Fruit fly (Drosophila melanogaster): ENCODE results near the gene CG42245.

The CG42245 gene

DNA sequence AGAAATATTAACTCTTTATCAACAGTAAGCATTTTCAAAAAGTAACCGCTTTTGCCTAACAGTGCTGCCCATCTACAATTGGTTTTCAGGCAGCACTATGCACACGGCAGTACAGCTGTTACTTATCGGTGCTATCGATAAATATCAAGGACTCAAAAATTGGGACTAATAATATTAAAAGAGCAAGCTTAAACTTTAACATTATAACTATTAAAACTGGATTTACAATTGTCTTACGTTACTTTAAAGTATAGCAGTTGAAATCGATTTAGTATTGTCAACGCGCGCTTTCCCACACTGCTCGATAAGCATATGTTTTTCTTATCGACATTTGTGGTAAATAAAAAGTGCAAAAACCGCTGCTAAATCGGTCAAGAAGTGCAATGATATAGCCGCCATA lies at the start of gene CG42245, which contains the start of gene MEP-1 (continued):
- TF ChIP-seq abd-A (tag; optimal IDR thresholded peaks at IDR 0.05) (no peak), gcm (GFP tag; optimal IDR thresholded peaks at IDR 0.05) (peak; percentile 17), yki (optimal IDR thresholded peaks at IDR 0.05) (no peak), onecut (GFP tag; IDR thresholded peaks at IDR 0.05) (no peak), CG9727 (GFP tag; optimal IDR thresholded peaks at IDR 0.05) (peak; percentile 42), CG14014 (GFP tag; IDR thresholded peaks at IDR 0.05) (no peak), zen (tag; optimal IDR thresholded peaks at IDR 0.05) (no peak), eyg (GFP tag; optimal IDR thresholded peaks at IDR 0.05) (no peak), lbe (GFP tag; optimal IDR thresholded peaks at IDR 0.05) (peak; percentile 74), CG12744 (GFP tag; optimal IDR thresholded peaks at IDR 0.05) (peak; percentile 7), btn (GFP tag; optimal IDR thresholded peaks at IDR 0.05) (no peak), NFAT (GFP tag; IDR thresholded peaks at IDR 0.05) (no peak), Xbp1 (GFP tag; optimal IDR thresholded peaks at IDR 0.05) (peak; percentile 57), CG10654 (GFP tag; optimal IDR thresholded peaks at IDR 0.05) (peak; percentile 53), HHEX (GFP tag; optimal IDR thresholded peaks at IDR 0.05) (peak; percentile 48), Med (GFP tag) (peak; percentile 96), CG34224 (GFP tag; IDR thresholded peaks at IDR 0.05; ENCODE audit: partially characterized antibody) (peak; percentile 41; the same call in 1 of the 3 replicates), Dll (GFP tag; IDR thresholded peaks at IDR 0.05; ENCODE audit: partially characterized antibody) (peak; percentile 75; the same call in 3 of the 4 replicates), E2f1 (GFP tag; IDR thresholded peaks at IDR 0.05) (no peak), ab (GFP tag; optimal IDR thresholded peaks at IDR 0.05) (no peak), vvl (GFP tag; IDR thresholded peaks at IDR 0.05) (peak; percentile 68; the same call in 1 of the 2 replicates), twi (tag; optimal IDR thresholded peaks at IDR 0.05) (peak; percentile 58), CG9932 (GFP tag; IDR thresholded peaks at IDR 0.05) (peak; percentile 20; the same call in 1 of the 2 replicates), Dref (GFP tag; IDR thresholded peaks at IDR 0.05) (peak; percentile 84), CG10959 (GFP tag; IDR thresholded peaks at IDR 0.05) (no peak), mld (GFP tag; IDR thresholded peaks at IDR 0.05; ENCODE audit: partially characterized antibody) (peak; percentile 67; the same call in 1 of the 3 replicates), Asciz (GFP tag; optimal IDR thresholded peaks at IDR 0.05) (peak; percentile 14), psq (GFP tag; optimal IDR thresholded peaks at IDR 0.05) (peak; percentile 13), chn (GFP tag; optimal IDR thresholded peaks at IDR 0.05) (peak; percentile 71), tup (GFP tag; optimal IDR thresholded peaks at IDR 0.05) (peak; percentile 52), fd3F (GFP tag; optimal IDR thresholded peaks at IDR 0.05) (no peak), dati (GFP tag; IDR thresholded peaks at IDR 0.05) (no peak), Lpt (GFP tag; optimal IDR thresholded peaks at IDR 0.05) (no peak), disco-r (GFP tag; optimal IDR thresholded peaks at IDR 0.05) (no peak), CG18619 (GFP tag; optimal IDR thresholded peaks at IDR 0.05) (peak; percentile 25), sens-2 (GFP tag; IDR thresholded peaks at IDR 0.05) (no peak), CG4730 (GFP tag; IDR thresholded peaks at IDR 0.05) (no peak), B-H2 (GFP tag; optimal IDR thresholded peaks at IDR 0.05) (peak; percentile 30), hb (GFP tag; IDR thresholded peaks at IDR 0.05; ENCODE audit: partially characterized antibody) (0 out of 3 replicates have a peak, but pooled peaks have one; percentile 50), otp (GFP tag; IDR thresholded peaks at IDR 0.05) (0 out of 3 replicates have a peak, but pooled peaks have one; percentile 44), sima (GFP tag; optimal IDR thresholded peaks at IDR 0.05) (no peak), CG5180 (GFP tag; optimal IDR thresholded peaks at IDR 0.05) (no peak), CG3995 (GFP tag; optimal IDR thresholded peaks at IDR 0.05) (peak; percentile 34), E2f2 (GFP tag; IDR thresholded peaks at IDR 0.05) (peak; percentile 82), CG12659 (GFP tag; optimal IDR thresholded peaks at IDR 0.05) (peak; percentile 67), CG33557 (GFP tag; optimal IDR thresholded peaks at IDR 0.05) (peak; percentile 29), Bteb2 (GFP tag; optimal IDR thresholded peaks at IDR 0.05) (peak; percentile 70), CG14050 (GFP tag; IDR thresholded peaks at IDR 0.05) (no peak), CG12155 (GFP tag; optimal IDR thresholded peaks at IDR 0.05) (peak; percentile 56), lab (GFP tag; optimal IDR thresholded peaks at IDR 0.05) (peak; percentile 46), p53 (GFP tag; optimal IDR thresholded peaks at IDR 0.05) (no peak)
